Worm (Caenorhabditis elegans) whole organism, mixed stage, embryonic: Measurements from ENCODE around the gene F35A5.5.

Source experiments
- blmp-1 ChIP-seq: fragments of 150-350 bp; optimal IDR thresholded peaks from 2 replicates; lab custom pipeline; 2014; ENCODE audit warnings: missing biosample characterization, missing genetic modification characterization
- ceh-83 ChIP-seq: fragments of 200-800 bp; sonication (Bioruptor generic); optimal IDR thresholded peaks from 2 replicates; lab custom pipeline; 2018; ENCODE audit warnings: mild to moderate bottlenecking, missing genetic modification characterization, missing compliant biosample characterization
- drap-1 ChIP-seq: fragments of 200-800 bp; sonication (Bioruptor generic); optimal IDR thresholded peaks from 3 replicates; lab custom pipeline; 2018; ENCODE audit warnings: mild to moderate bottlenecking, missing genetic modification characterization, missing compliant biosample characterization
- hlh-1 ChIP-seq: fragments of 150-350 bp; optimal IDR thresholded peaks from 2 replicates; lab custom pipeline; 2014; ENCODE audit warnings: missing biosample characterization, missing genetic modification reagents, missing genetic modification characterization
- lin-13 ChIP-seq: fragments of 150-350 bp; optimal IDR thresholded peaks from 2 replicates; lab custom pipeline; 2014; ENCODE audit warnings: missing biosample characterization, missing genetic modification characterization
- mab-5 ChIP-seq: fragments of 150-350 bp; optimal IDR thresholded peaks from 2 replicates; lab custom pipeline; 2014; ENCODE audit warnings: missing biosample characterization, missing genetic modification characterization
- nhr-12 ChIP-seq: fragments of 150-350 bp; optimal IDR thresholded peaks from 2 replicates; lab custom pipeline; 2014; ENCODE audit warnings: missing biosample characterization, missing genetic modification characterization
- nhr-28 ChIP-seq: fragments of 150-350 bp; optimal IDR thresholded peaks from 2 replicates; lab custom pipeline; 2014; ENCODE audit warnings: missing biosample characterization, missing genetic modification characterization
- pha-4 ChIP-seq: fragments of 150-350 bp; optimal IDR thresholded peaks from 2 replicates; lab custom pipeline; 2018; ENCODE audit warnings: missing biosample characterization, missing genetic modification reagents, missing genetic modification characterization

DNA sequence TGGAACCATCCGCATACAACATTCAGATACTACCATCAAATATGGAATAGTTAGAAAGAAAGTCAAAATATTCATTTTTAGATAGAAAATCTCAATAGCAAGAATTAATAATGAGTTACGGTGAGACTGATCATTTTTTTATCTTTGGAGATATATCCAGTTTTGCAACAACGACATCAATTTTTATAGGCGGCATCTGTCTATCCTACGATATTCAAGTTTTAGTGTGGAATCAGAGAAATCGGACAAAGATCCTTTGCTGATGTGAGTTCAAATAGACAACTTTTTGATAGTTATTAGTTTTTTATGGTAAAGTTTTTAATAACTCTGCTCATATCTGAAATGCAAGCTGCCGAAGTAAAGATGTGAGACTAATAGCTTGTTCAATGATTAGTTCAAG, 29.0 kb downstream of the F35A5.5 start, which contains the start of gene F47B7.4:
- TF ChIP-seq pha-4 (tag; lab: Kevin White, UChicago): no peak
- TF ChIP-seq blmp-1 (tag; lab: Kevin White, UChicago): no peak
- no peak for TF ChIP-seq nhr-28 (tag; lab: Kevin White, UChicago)
- no peak for TF ChIP-seq ceh-83 (GFP tag; lab: Kevin White, UChicago)
- TF ChIP-seq nhr-12 (tag; lab: Kevin White, UChicago): no peak
- TF ChIP-seq drap-1: no peak
- no peak for TF ChIP-seq mab-5 (tag; lab: Kevin White, UChicago)
- TF ChIP-seq lin-13: no peak
- TF ChIP-seq hlh-1: no peak
